Worm (Caenorhabditis elegans) whole organism, L3 larva: Measurements from ENCODE around the gene zim-1.

Experiments used
- aly-2 ChIP-seq: fragments of 150-350 bp; optimal IDR thresholded peaks from 2 replicates; lab custom pipeline; 2014; ENCODE audit warnings: missing biosample characterization, missing genetic modification characterization
- ama-1 ChIP-seq: fragments of 150-350 bp; optimal IDR thresholded peaks from 2 replicates; lab custom pipeline; 2018
- lin-15B ChIP-seq: fragments of 150-350 bp; optimal IDR thresholded peaks from 2 replicates; lab custom pipeline; 2014; ENCODE audit warnings: missing biosample characterization, missing genetic modification characterization
- mdl-1 ChIP-seq: fragments of 150-350 bp; optimal IDR thresholded peaks from 2 replicates; lab custom pipeline; 2014; ENCODE audit warnings: missing biosample characterization, missing genetic modification characterization
- nfya-1 ChIP-seq: sonication (generic microtip); optimal IDR thresholded peaks from 2 replicates; lab custom pipeline; 2017; ENCODE audit warnings: missing genetic modification characterization, mild to moderate bottlenecking, missing compliant biosample characterization, antibody characterized with exemption, moderate library complexity; ENCODE audit not compliant: insufficient read depth
- nhr-23 ChIP-seq: fragments of 150-350 bp; optimal IDR thresholded peaks from 2 replicates; lab custom pipeline; 2014; ENCODE audit warnings: missing biosample characterization, missing genetic modification reagents, missing genetic modification characterization
- nhr-28 ChIP-seq: fragments of 150-350 bp; optimal IDR thresholded peaks from 2 replicates; lab custom pipeline; 2014; ENCODE audit warnings: missing biosample characterization, missing genetic modification characterization
- nhr-67 ChIP-seq: fragments of 150-350 bp; optimal IDR thresholded peaks from 2 replicates; lab custom pipeline; 2014; ENCODE audit warnings: missing biosample characterization, missing genetic modification characterization
- pqm-1 ChIP-seq: fragments of 150-350 bp; optimal IDR thresholded peaks from 2 replicates; lab custom pipeline; 2017; ENCODE audit warnings: missing biosample characterization, missing genetic modification characterization, inconsistent platforms
- skn-1 ChIP-seq: fragments of 150-350 bp; optimal IDR thresholded peaks from 2 replicates; lab custom pipeline; 2014; ENCODE audit warnings: missing biosample characterization, missing genetic modification characterization
- snpc-4 ChIP-seq: fragments of 150-350 bp; optimal IDR thresholded peaks from 2 replicates; lab custom pipeline; 2014; ENCODE audit warnings: missing biosample characterization, missing genetic modification characterization
- unc-39 ChIP-seq: sonication (generic microtip); optimal IDR thresholded peaks from 4 replicates; lab custom pipeline; 2017; ENCODE audit warnings: missing biosample characterization, missing genetic modification characterization
- unc-62 ChIP-seq: fragments of 150-350 bp; sonication (generic microtip); optimal IDR thresholded peaks from 4 replicates; lab custom pipeline; 2014; ENCODE audit warnings: missing biosample characterization, missing genetic modification reagents, missing genetic modification characterization
- zag-1 ChIP-seq: fragments of 150-350 bp; optimal IDR thresholded peaks from 2 replicates; lab custom pipeline; 2014; ENCODE audit warnings: missing biosample characterization, missing genetic modification characterization

- TF ChIP-seq skn-1 (tag; lab: Kevin White, UChicago) (no peak), nhr-23 (tag; lab: Kevin White, UChicago) (no peak), nfya-1 (no peak), pqm-1 (no peak), ama-1 (lab: Kevin White, UChicago) (no peak), nhr-28 (tag; lab: Kevin White, UChicago) (no peak), unc-62 (GFP tag; lab: Kevin White, UChicago) (no peak), snpc-4 (no peak), zag-1 (tag; lab: Kevin White, UChicago) (no peak), aly-2 (tag; lab: Kevin White, UChicago) (no peak), unc-39 (tag; lab: Kevin White, UChicago) (no peak), mdl-1 (tag; lab: Kevin White, UChicago) (no peak), lin-15B (tag; lab: Kevin White, UChicago) (no peak), nhr-67 (tag; lab: Kevin White, UChicago) (no peak)
These were observed 17.7 kb downstream of the zim-1 start for ce11 chrIV:10564613-10565012.
